Worm (Caenorhabditis elegans) whole organism, L3 larva: Measurements from ENCODE around the gene nhr-41.

Experiments used
- elt-2 ChIP-seq: sonication (generic microtip); optimal IDR thresholded peaks from 2 replicates; lab custom pipeline; 2016; ENCODE audit warnings: missing genetic modification reagents, mild to moderate bottlenecking, missing genetic modification characterization, missing compliant biosample characterization
- elt-3 ChIP-seq, 3 experiments: fragments of 150-350 bp in 1 of 3; sonication (generic microtip) in 2 of 3; optimal IDR thresholded peaks; 2 replicates in 2 of 3; 4 replicates in 1 of 3; lab custom pipeline; 2014 to 2017; ENCODE audit warnings: missing biosample characterization in 3 of 3, missing genetic modification characterization in 3 of 3
- fkh-10 ChIP-seq: sonication (generic microtip); optimal IDR thresholded peaks from 2 replicates; lab custom pipeline; 2017; ENCODE audit warnings: missing biosample characterization, missing genetic modification reagents, missing genetic modification characterization
- fkh-2 ChIP-seq: fragments of 150-350 bp; optimal IDR thresholded peaks from 2 replicates; lab custom pipeline; 2014; ENCODE audit warnings: missing biosample characterization, missing genetic modification reagents, missing genetic modification characterization
- mml-1 ChIP-seq: fragments of 150-350 bp; sonication (generic microtip); optimal IDR thresholded peaks from 3 replicates; lab custom pipeline; 2014; ENCODE audit warnings: missing biosample characterization, missing genetic modification characterization
- nhr-76 ChIP-seq: fragments of 150-350 bp; sonication (generic microtip); optimal IDR thresholded peaks from 5 replicates; lab custom pipeline; 2014; ENCODE audit warnings: missing biosample characterization, missing genetic modification characterization
- unc-39 ChIP-seq: sonication (generic microtip); optimal IDR thresholded peaks from 4 replicates; lab custom pipeline; 2017; ENCODE audit warnings: missing biosample characterization, missing genetic modification characterization
- ztf-11 ChIP-seq: fragments of 150-350 bp; optimal IDR thresholded peaks from 2 replicates; lab custom pipeline; 2014; ENCODE audit warnings: missing biosample characterization, missing genetic modification characterization

- no peak for TF ChIP-seq fkh-2 (tag; lab: Kevin White, UChicago)
- TF ChIP-seq mml-1 (tag; lab: Kevin White, UChicago): no peak
- no peak for TF ChIP-seq ztf-11 (tag; lab: Kevin White, UChicago)
- TF ChIP-seq nhr-76: no peak
- TF ChIP-seq elt-2 (tag; lab: Kevin White, UChicago): no peak
- TF ChIP-seq fkh-10 (GFP tag; lab: Kevin White, UChicago): no peak
- no peak for TF ChIP-seq unc-39
- no peak for TF ChIP-seq elt-3 (tag; optimal IDR thresholded peaks at IDR 0.05; lab: Kevin White, UChicago)
Observed at ce11 chrIV:1361616-1362228, 24.3 kb upstream of the nhr-41 start.
